Fruit fly (Drosophila melanogaster): Measurements from ENCODE around the gene Bruce.

The Bruce gene

dm6 chr3R:10330734-10331642, at the start of gene Bruce, which contains the start of gene CG12818:
TSS of gene Bruce (minus strand) at chr3R:10331353.
TSS of gene CG12818 (plus strand) at chr3R:10331581.
- peak in 1 of 2 experiments; percentile 43 for TF ChIP-seq CTCF (optimal IDR thresholded peaks at IDR 0.05)
- no peak for TF ChIP-seq CG8478 (optimal IDR thresholded peaks at IDR 0.05)

dm6 chr3R:10380025-10380424, 48.9 kb upstream of the Bruce start:
- TF ChIP-seq CG8478 (optimal IDR thresholded peaks at IDR 0.05) = no peak
- no peak for TF ChIP-seq CTCF (optimal IDR thresholded peaks at IDR 0.05)

- TF ChIP-seq CTCF (optimal IDR thresholded peaks at IDR 0.05) (no peak), CG8478 (optimal IDR thresholded peaks at IDR 0.05) (no peak)
These were observed 48.3 kb upstream of the Bruce start for dm6 chr3R:10379409-10379808.

dm6 chr3R:10378989-10379388, 47.8 kb upstream of the Bruce start:
- TF ChIP-seq CG8478 (optimal IDR thresholded peaks at IDR 0.05) = no peak
- no peak for TF ChIP-seq CTCF (optimal IDR thresholded peaks at IDR 0.05)

dm6 chr3R:10377849-10378248, 46.7 kb upstream of the Bruce start, which contains the start of gene Rfx:
TSS of gene Rfx (minus strand) at chr3R:10378068.
- TF ChIP-seq CTCF (optimal IDR thresholded peaks at IDR 0.05) (peak in 1 of 2 experiments; percentile 9), CG8478 (optimal IDR thresholded peaks at IDR 0.05) (no peak)

- no peak for TF ChIP-seq CG8478 (optimal IDR thresholded peaks at IDR 0.05)
- no peak for TF ChIP-seq CTCF (optimal IDR thresholded peaks at IDR 0.05)
These were observed 39.3 kb upstream of the Bruce start for dm6 chr3R:10370495-10370894.

- TF ChIP-seq CTCF (optimal IDR thresholded peaks at IDR 0.05) (no peak), CG8478 (optimal IDR thresholded peaks at IDR 0.05) (no peak)
These were observed 38.6 kb upstream of the Bruce start for dm6 chr3R:10369799-10370198.

- peak in 1 of 2 experiments; percentile 27 for TF ChIP-seq CTCF (optimal IDR thresholded peaks at IDR 0.05)
- no peak for TF ChIP-seq CG8478 (optimal IDR thresholded peaks at IDR 0.05)
These were observed 37.1 kb upstream of the Bruce start for dm6 chr3R:10368251-10368650.

dm6 chr3R:10364287-10364686, 33.1 kb upstream of the Bruce start:
- TF ChIP-seq CTCF (optimal IDR thresholded peaks at IDR 0.05) = no peak
- TF ChIP-seq CG8478 (optimal IDR thresholded peaks at IDR 0.05) = no peak

- TF ChIP-seq CTCF (optimal IDR thresholded peaks at IDR 0.05) = peak in 1 of 2 experiments; percentile 40
- TF ChIP-seq CG8478 (optimal IDR thresholded peaks at IDR 0.05) = no peak
These were observed 26.2 kb upstream of the Bruce start for dm6 chr3R:10357364-10357676.

dm6 chr3R:10356563-10357363, 25.6 kb upstream of the Bruce start:
- TF ChIP-seq CTCF (optimal IDR thresholded peaks at IDR 0.05) (no peak), CG8478 (optimal IDR thresholded peaks at IDR 0.05) (no peak)

- TF ChIP-seq CG8478 (optimal IDR thresholded peaks at IDR 0.05) (no peak), CTCF (optimal IDR thresholded peaks at IDR 0.05) (no peak)
These were observed 24.8 kb upstream of the Bruce start for dm6 chr3R:10355840-10356562.

- TF ChIP-seq CTCF (optimal IDR thresholded peaks at IDR 0.05) = no peak
- no peak for TF ChIP-seq CG8478 (optimal IDR thresholded peaks at IDR 0.05)
These were observed 23.0 kb upstream of the Bruce start for dm6 chr3R:10353932-10354703.

- TF ChIP-seq CTCF (optimal IDR thresholded peaks at IDR 0.05) = no peak
- TF ChIP-seq CG8478 (optimal IDR thresholded peaks at IDR 0.05) = no peak
These were observed 21.7 kb upstream of the Bruce start for dm6 chr3R:10352844-10353243.
